Worm (Caenorhabditis elegans) whole organism, mixed stage, embryonic: ENCODE results near the gene C29E4.14.

Experiments used
- M03D4.4 ChIP-seq: sonication (generic microtip); optimal IDR thresholded peaks from 2 replicates; lab custom pipeline; 2017; ENCODE audit warnings: mild to moderate bottlenecking, missing genetic modification characterization, missing compliant biosample characterization
- bed-3 ChIP-seq: fragments of 200-800 bp; sonication (Bioruptor generic); optimal IDR thresholded peaks from 3 replicates; lab custom pipeline; 2018; ENCODE audit warnings: mild to moderate bottlenecking, missing genetic modification characterization, moderate library complexity, missing compliant biosample characterization
- ceh-39 ChIP-seq: fragments of 150-350 bp; optimal IDR thresholded peaks from 2 replicates; lab custom pipeline; 2014; ENCODE audit warnings: missing biosample characterization, missing genetic modification characterization
- ceh-43 ChIP-seq: fragments of 200-800 bp; sonication (Bioruptor generic); optimal IDR thresholded peaks from 2 replicates; lab custom pipeline; 2018; ENCODE audit warnings: mild to moderate bottlenecking, missing genetic modification characterization, moderate library complexity, missing compliant biosample characterization
- ceh-83 ChIP-seq: fragments of 200-800 bp; sonication (Bioruptor generic); optimal IDR thresholded peaks from 2 replicates; lab custom pipeline; 2018; ENCODE audit warnings: mild to moderate bottlenecking, missing genetic modification characterization, missing compliant biosample characterization
- ces-1 ChIP-seq: fragments of 150-350 bp; optimal IDR thresholded peaks from 2 replicates; lab custom pipeline; 2014; ENCODE audit warnings: missing biosample characterization, missing genetic modification reagents, missing genetic modification characterization
- drap-1 ChIP-seq: fragments of 200-800 bp; sonication (Bioruptor generic); optimal IDR thresholded peaks from 3 replicates; lab custom pipeline; 2018; ENCODE audit warnings: mild to moderate bottlenecking, missing genetic modification characterization, missing compliant biosample characterization
- elt-1 ChIP-seq: sonication (generic microtip); optimal IDR thresholded peaks from 2 replicates; lab custom pipeline; 2017; ENCODE audit warnings: missing genetic modification characterization, mild to moderate bottlenecking, missing compliant biosample characterization, antibody characterized with exemption, moderate library complexity, borderline replicate concordance; ENCODE audit not compliant: insufficient read depth
- elt-3 ChIP-seq: fragments of 150-350 bp; optimal IDR thresholded peaks from 2 replicates; lab custom pipeline; 2014; ENCODE audit warnings: missing biosample characterization, missing genetic modification characterization
- flh-1 ChIP-seq: fragments of 200-800 bp; sonication (Bioruptor generic); optimal IDR thresholded peaks from 2 replicates; lab custom pipeline; 2018; ENCODE audit warnings: mild to moderate bottlenecking, missing genetic modification characterization, moderate library complexity, missing compliant biosample characterization
- ham-2 ChIP-seq: fragments of 200-800 bp; sonication (Bioruptor generic); optimal IDR thresholded peaks from 2 replicates; lab custom pipeline; 2018; ENCODE audit warnings: mild to moderate bottlenecking, missing genetic modification characterization, missing compliant biosample characterization
- hlh-1 ChIP-seq: fragments of 150-350 bp; optimal IDR thresholded peaks from 2 replicates; lab custom pipeline; 2014; ENCODE audit warnings: missing biosample characterization, missing genetic modification reagents, missing genetic modification characterization
- lin-13 ChIP-seq: fragments of 150-350 bp; optimal IDR thresholded peaks from 2 replicates; lab custom pipeline; 2014; ENCODE audit warnings: missing biosample characterization, missing genetic modification characterization
- lsy-2 ChIP-seq: fragments of 150-350 bp; optimal IDR thresholded peaks from 2 replicates; lab custom pipeline; 2014; ENCODE audit warnings: missing biosample characterization, missing genetic modification characterization
- mab-5 ChIP-seq: fragments of 150-350 bp; optimal IDR thresholded peaks from 2 replicates; lab custom pipeline; 2014; ENCODE audit warnings: missing biosample characterization, missing genetic modification characterization
- mep-1 ChIP-seq: fragments of 150-350 bp; optimal IDR thresholded peaks from 2 replicates; lab custom pipeline; 2017; ENCODE audit warnings: missing biosample characterization, missing genetic modification reagents, missing genetic modification characterization, inconsistent platforms
- mls-2 ChIP-seq: sonication (generic microtip); optimal IDR thresholded peaks from 2 replicates; lab custom pipeline; 2016; ENCODE audit warnings: mild to moderate bottlenecking, missing genetic modification characterization, moderate library complexity, missing compliant biosample characterization
- nhr-12 ChIP-seq: fragments of 150-350 bp; optimal IDR thresholded peaks from 2 replicates; lab custom pipeline; 2014; ENCODE audit warnings: missing biosample characterization, missing genetic modification characterization
- nhr-2 ChIP-seq: fragments of 150-350 bp; optimal IDR thresholded peaks from 2 replicates; lab custom pipeline; 2014; ENCODE audit warnings: missing biosample characterization, missing genetic modification characterization
- nhr-237 ChIP-seq: fragments of 150-350 bp; optimal IDR thresholded peaks from 2 replicates; lab custom pipeline; 2014; ENCODE audit warnings: missing biosample characterization, missing genetic modification characterization
- nhr-28 ChIP-seq: fragments of 150-350 bp; optimal IDR thresholded peaks from 2 replicates; lab custom pipeline; 2014; ENCODE audit warnings: missing biosample characterization, missing genetic modification characterization
- pha-4 ChIP-seq: fragments of 150-350 bp; optimal IDR thresholded peaks from 2 replicates; lab custom pipeline; 2018; ENCODE audit warnings: missing biosample characterization, missing genetic modification reagents, missing genetic modification characterization
- sem-2 ChIP-seq: fragments of 200-800 bp; sonication (Bioruptor generic); optimal IDR thresholded peaks from 2 replicates; lab custom pipeline; 2018; ENCODE audit warnings: mild to moderate bottlenecking, missing genetic modification characterization, missing compliant biosample characterization
- snpc-4 ChIP-seq: fragments of 150-350 bp; optimal IDR thresholded peaks from 2 replicates; lab custom pipeline; 2014; ENCODE audit warnings: missing biosample characterization, missing genetic modification characterization
- tbx-8 ChIP-seq: fragments of 200-800 bp; sonication (Bioruptor generic); optimal IDR thresholded peaks from 2 replicates; lab custom pipeline; 2018; ENCODE audit warnings: mild to moderate bottlenecking, missing genetic modification characterization, moderate library complexity, missing compliant biosample characterization
- unc-39 ChIP-seq: fragments of 150-350 bp; optimal IDR thresholded peaks from 2 replicates; lab custom pipeline; 2014; ENCODE audit warnings: missing biosample characterization, missing genetic modification characterization
- unc-62 ChIP-seq: fragments of 150-350 bp; optimal IDR thresholded peaks from 2 replicates; lab custom pipeline; 2014; ENCODE audit warnings: missing biosample characterization, missing genetic modification reagents, missing genetic modification characterization
- ztf-11 ChIP-seq: fragments of 150-350 bp; optimal IDR thresholded peaks from 2 replicates; lab custom pipeline; 2014; ENCODE audit warnings: missing biosample characterization, missing genetic modification characterization

C29E4.14 gene

ce11 chrIII:7919823-7920222 is at the start of gene C29E4.14:
Gene C29E4.14 (plus strand): TSS chrIII:7920123.
- no peak for TF ChIP-seq unc-39 (tag; lab: Kevin White, UChicago)
- TF ChIP-seq nhr-2 (tag; lab: Kevin White, UChicago): no peak
- no peak for TF ChIP-seq ztf-11 (tag; lab: Kevin White, UChicago)
- TF ChIP-seq nhr-28 (tag; lab: Kevin White, UChicago): no peak
- no peak for TF ChIP-seq bed-3 (GFP tag; lab: Kevin White, UChicago)
- TF ChIP-seq mab-5 (tag; lab: Kevin White, UChicago): no peak
- no peak for TF ChIP-seq elt-3 (tag; lab: Kevin White, UChicago)
- TF ChIP-seq elt-1 (tag; lab: Kevin White, UChicago): no peak
- no peak for TF ChIP-seq nhr-237
- TF ChIP-seq ceh-39 (tag; lab: Kevin White, UChicago): no peak
- TF ChIP-seq mep-1: no peak
- no peak for TF ChIP-seq unc-62 (GFP tag; lab: Kevin White, UChicago)
- TF ChIP-seq ceh-83 (GFP tag; lab: Kevin White, UChicago): no peak

- TF ChIP-seq ztf-11 (tag; lab: Kevin White, UChicago): no peak
- no peak for TF ChIP-seq ceh-83 (GFP tag; lab: Kevin White, UChicago)
- no peak for TF ChIP-seq unc-62 (GFP tag; lab: Kevin White, UChicago)
- no peak for TF ChIP-seq nhr-2 (tag; lab: Kevin White, UChicago)
- TF ChIP-seq hlh-1 (tag; lab: Kevin White, UChicago): no peak
- TF ChIP-seq elt-3 (tag; lab: Kevin White, UChicago): no peak
- TF ChIP-seq ceh-43: no peak
- no peak for TF ChIP-seq bed-3 (GFP tag; lab: Kevin White, UChicago)
- no peak for TF ChIP-seq elt-1 (tag; lab: Kevin White, UChicago)
- no peak for TF ChIP-seq pha-4
- no peak for TF ChIP-seq ham-2 (GFP tag; lab: Kevin White, UChicago)
- no peak for TF ChIP-seq drap-1 (GFP tag; lab: Kevin White, UChicago)
Observed at ce11 chrIII:7872776-7873175, 47.1 kb upstream of the C29E4.14 start.

ce11 chrIII:7873481-7873880 is 46.4 kb upstream of the C29E4.14 start, which contains the start of gene tyr-1:
Gene tyr-1 (plus strand): TSS chrIII:7873781.
- TF ChIP-seq elt-3 (tag; lab: Kevin White, UChicago): no peak
- TF ChIP-seq ceh-39 (tag; lab: Kevin White, UChicago): no peak
- TF ChIP-seq M03D4.4 (tag; lab: Kevin White, UChicago): no peak
- TF ChIP-seq ceh-83 (GFP tag; lab: Kevin White, UChicago): no peak
- TF ChIP-seq lsy-2 (tag; lab: Kevin White, UChicago): no peak
- TF ChIP-seq tbx-8 (GFP tag; lab: Kevin White, UChicago): no peak
- TF ChIP-seq ceh-43: no peak
- no peak for TF ChIP-seq mab-5 (tag; lab: Kevin White, UChicago)
- no peak for TF ChIP-seq mls-2 (tag; lab: Kevin White, UChicago)
- no peak for TF ChIP-seq bed-3 (GFP tag; lab: Kevin White, UChicago)
- TF ChIP-seq nhr-2 (tag; lab: Kevin White, UChicago): no peak
- TF ChIP-seq snpc-4: no peak
- TF ChIP-seq unc-62 (GFP tag; lab: Kevin White, UChicago): no peak
- TF ChIP-seq unc-39 (tag; lab: Kevin White, UChicago): no peak
- no peak for TF ChIP-seq ces-1 (GFP tag; lab: Kevin White, UChicago)
- TF ChIP-seq sem-2: no peak
- TF ChIP-seq hlh-1 (tag; lab: Kevin White, UChicago): no peak

- TF ChIP-seq nhr-12 (tag; lab: Kevin White, UChicago): no peak
- no peak for TF ChIP-seq pha-4
- no peak for TF ChIP-seq flh-1 (GFP tag; lab: Kevin White, UChicago)
- TF ChIP-seq drap-1 (GFP tag; lab: Kevin White, UChicago): no peak
- no peak for TF ChIP-seq elt-1 (tag; lab: Kevin White, UChicago)
- TF ChIP-seq M03D4.4 (tag; lab: Kevin White, UChicago): no peak
- no peak for TF ChIP-seq lin-13
- TF ChIP-seq ceh-43: no peak
- TF ChIP-seq ztf-11 (tag; lab: Kevin White, UChicago): no peak
- TF ChIP-seq elt-3 (tag; lab: Kevin White, UChicago): no peak
Observed at ce11 chrIII:7877090-7877489, 42.8 kb upstream of the C29E4.14 start.

ce11 chrIII:7878852-7879329 is 41.0 kb upstream of the C29E4.14 start, which contains the start of gene sup-18:
Gene sup-18 (minus strand): TSS chrIII:7878902.
- TF ChIP-seq elt-1 (tag; lab: Kevin White, UChicago): no peak
- no peak for TF ChIP-seq mls-2 (tag; lab: Kevin White, UChicago)
- no peak for TF ChIP-seq snpc-4
- TF ChIP-seq ceh-43: no peak
- no peak for TF ChIP-seq unc-39 (tag; lab: Kevin White, UChicago)
- TF ChIP-seq ces-1 (GFP tag; lab: Kevin White, UChicago): no peak
- TF ChIP-seq flh-1 (GFP tag; lab: Kevin White, UChicago): no peak
- no peak for TF ChIP-seq nhr-28 (tag; lab: Kevin White, UChicago)
- TF ChIP-seq hlh-1 (tag; lab: Kevin White, UChicago): no peak
- no peak for TF ChIP-seq drap-1 (GFP tag; lab: Kevin White, UChicago)
- TF ChIP-seq nhr-12 (tag; lab: Kevin White, UChicago): no peak
- no peak for TF ChIP-seq bed-3 (GFP tag; lab: Kevin White, UChicago)
- TF ChIP-seq, all 35 proteins: peak for 0
